Fruit fly (Drosophila melanogaster) whole organism, embryonic: ENCODE results near the gene CaMKI.

Experiments
- Antp ChIP-seq: fragments of 200-800 bp; sonication (Bioruptor generic); optimal IDR thresholded peaks from 3 replicates; lab custom pipeline; 2016; ENCODE audit warnings: missing biosample characterization, missing genetic modification characterization
- Atf6 ChIP-seq: fragments of 200-800 bp; sonication (Bioruptor generic); IDR thresholded peaks from 2 replicates; pipeline ENCODE4 v1.3.6; 2022; ENCODE audit warnings: missing biosample characterization, missing genetic modification characterization
- Awh ChIP-seq: fragments of 200-800 bp; sonication (Bioruptor generic); IDR thresholded peaks from 2 replicates; pipeline ENCODE4, ENCODE4 v1.3.6; 2022; ENCODE audit warnings: missing biosample characterization, missing genetic modification characterization
- Bteb2 ChIP-seq: fragments of 200-800 bp; sonication (Bioruptor generic); optimal IDR thresholded peaks from 2 replicates; lab custom pipeline; 2016; ENCODE audit warnings: missing biosample characterization, missing genetic modification characterization
- CG12236 ChIP-seq: fragments of 200-800 bp; sonication (Bioruptor generic); optimal IDR thresholded peaks from 2 replicates; lab custom pipeline; 2016; ENCODE audit warnings: missing biosample characterization, missing genetic modification characterization
- CG13894 ChIP-seq: fragments of 200-800 bp; sonication (Bioruptor generic); optimal IDR thresholded peaks from 3 replicates; lab custom pipeline; 2018; ENCODE audit warnings: missing biosample characterization, mild to moderate bottlenecking, missing genetic modification characterization, moderate library complexity
- CG14014 ChIP-seq: fragments of 200-800 bp; sonication (Bioruptor generic); IDR thresholded peaks from 2 replicates; pipeline ENCODE4 v1.3.6; 2022; ENCODE audit warnings: missing biosample characterization, missing genetic modification characterization
- CG14860 ChIP-seq: fragments of 200-800 bp; sonication (Bioruptor generic); IDR thresholded peaks from 3 replicates; pipeline ENCODE4 v1.3.6; 2022; ENCODE audit warnings: missing biosample characterization, missing genetic modification characterization; ENCODE audit not compliant: partially characterized antibody
- CG16815 ChIP-seq: fragments of 200-800 bp; sonication (Bioruptor generic); optimal IDR thresholded peaks from 3 replicates; lab custom pipeline; 2017; ENCODE audit warnings: missing biosample characterization, mild to moderate bottlenecking, missing genetic modification characterization
- CG17385 ChIP-seq: fragments of 200-800 bp; sonication (Bioruptor generic); optimal IDR thresholded peaks from 3 replicates; lab custom pipeline; 2018; ENCODE audit warnings: missing biosample characterization, mild to moderate bottlenecking, missing genetic modification characterization
- CG17802 ChIP-seq: fragments of 200-800 bp; sonication (Bioruptor generic); optimal IDR thresholded peaks from 2 replicates; lab custom pipeline; 2018; ENCODE audit warnings: missing biosample characterization, mild to moderate bottlenecking, missing genetic modification characterization, moderate library complexity
- CG18599 ChIP-seq: fragments of 200-800 bp; sonication (Bioruptor generic); optimal IDR thresholded peaks from 3 replicates; lab custom pipeline; 2017; ENCODE audit warnings: missing biosample characterization, missing genetic modification characterization, mild to moderate bottlenecking, moderate library complexity, missing genetic modification reagents
- CG30403 ChIP-seq: fragments of 200-800 bp; sonication (Bioruptor generic); optimal IDR thresholded peaks from 3 replicates; lab custom pipeline; 2016; ENCODE audit warnings: missing biosample characterization, missing genetic modification characterization
- CG31441 ChIP-seq: fragments of 200-800 bp; sonication (Bioruptor generic); IDR thresholded peaks from 2 replicates; pipeline ENCODE4 v1.3.6; 2022; ENCODE audit warnings: missing biosample characterization, missing genetic modification characterization
- CG34224 ChIP-seq: fragments of 200-800 bp; sonication (Bioruptor generic); IDR thresholded peaks from 3 replicates; pipeline ENCODE4 v1.3.6; 2022; ENCODE audit warnings: missing biosample characterization, missing genetic modification characterization; ENCODE audit not compliant: partially characterized antibody
- CG4282 ChIP-seq: fragments of 200-800 bp; sonication (Bioruptor generic); optimal IDR thresholded peaks from 2 replicates; lab custom pipeline; 2016; ENCODE audit warnings: missing biosample characterization, missing genetic modification characterization
- CG8281 ChIP-seq: fragments of 200-800 bp; sonication (Bioruptor generic); optimal IDR thresholded peaks from 2 replicates; lab custom pipeline; 2018; ENCODE audit warnings: missing biosample characterization, mild to moderate bottlenecking, missing genetic modification characterization, moderate library complexity
- CG8765 ChIP-seq: fragments of 200-800 bp; sonication (Bioruptor generic); IDR thresholded peaks from 2 replicates; pipeline ENCODE4 v1.3.6; 2022; ENCODE audit warnings: missing biosample characterization, missing genetic modification characterization
- CG9817 ChIP-seq: fragments of 200-800 bp; sonication (Bioruptor generic); optimal IDR thresholded peaks from 2 replicates; lab custom pipeline; 2018; ENCODE audit warnings: missing biosample characterization, mild to moderate bottlenecking, missing genetic modification characterization, moderate library complexity
- CkIIα-i1 ChIP-seq: fragments of 200-800 bp; sonication (Bioruptor generic); IDR thresholded peaks from 2 replicates; pipeline ENCODE4 v1.3.6; 2022; ENCODE audit warnings: missing biosample characterization, missing genetic modification characterization
- CoRest ChIP-seq: fragments of 200-800 bp; sonication (Bioruptor generic); optimal IDR thresholded peaks from 3 replicates; lab custom pipeline; 2018; ENCODE audit warnings: missing biosample characterization, mild to moderate bottlenecking, missing genetic modification characterization, moderate library complexity
- Deaf1 ChIP-seq: fragments of 200-800 bp; optimal IDR thresholded peaks from 3 replicates; lab custom pipeline; 2019; ENCODE audit warnings: missing biosample characterization, mild to moderate bottlenecking, missing genetic modification characterization, moderate library complexity
- Dll ChIP-seq: fragments of 200-800 bp; sonication (Bioruptor generic); IDR thresholded peaks from 4 replicates; pipeline ENCODE4 v1.3.6; 2022; ENCODE audit warnings: missing biosample characterization, missing genetic modification characterization; ENCODE audit not compliant: partially characterized antibody
- Doc3 ChIP-seq: fragments of 200-800 bp; sonication (Bioruptor generic); IDR thresholded peaks from 3 replicates; pipeline ENCODE4 v1.3.6; 2022; ENCODE audit warnings: missing biosample characterization, missing genetic modification characterization; ENCODE audit not compliant: partially characterized antibody
- Eip74EF ChIP-seq, 2 experiments: fragments of 200-800 bp in 1 of 2; fragments of >200 bp in 1 of 2; sonication (Bioruptor generic) in 1 of 2; optimal IDR thresholded peaks; 2 replicates each; lab custom pipeline; 2017 to 2019; ENCODE audit warnings: missing biosample characterization in 2 of 2, missing genetic modification characterization in 2 of 2, mild to moderate bottlenecking in 1 of 2, moderate library complexity in 1 of 2
- Elba2 ChIP-seq: fragments of 200-800 bp; sonication (Bioruptor generic); optimal IDR thresholded peaks from 3 replicates; lab custom pipeline; 2016; ENCODE audit warnings: missing biosample characterization, missing genetic modification characterization
- Ets65A ChIP-seq: fragments of 200-800 bp; sonication (Bioruptor generic); peaks from one replicate; lab custom pipeline; 2016; ENCODE audit warnings: missing biosample characterization, missing genetic modification characterization
- Fer3 ChIP-seq: fragments of 200-800 bp; sonication (Bioruptor generic); optimal IDR thresholded peaks from 2 replicates; lab custom pipeline; 2018; ENCODE audit warnings: missing biosample characterization, mild to moderate bottlenecking, missing genetic modification characterization, moderate library complexity
- Gug ChIP-seq: fragments of 200-800 bp; sonication (Bioruptor generic); IDR thresholded peaks from 4 replicates; pipeline ENCODE4 v1.3.6; 2022; ENCODE audit warnings: missing biosample characterization, missing genetic modification characterization
- bbx ChIP-seq: fragments of 200-800 bp; sonication (Bioruptor generic); IDR thresholded peaks from 2 replicates; pipeline ENCODE4 v1.3.6; 2022; ENCODE audit warnings: missing biosample characterization, missing genetic modification characterization; ENCODE audit not compliant: partially characterized antibody
- chn ChIP-seq: fragments of 200-800 bp; sonication (Bioruptor generic); optimal IDR thresholded peaks from 2 replicates; lab custom pipeline; 2016; ENCODE audit warnings: missing biosample characterization, missing genetic modification characterization
- cwo ChIP-seq: fragments of 200-800 bp; sonication (Bioruptor generic); optimal IDR thresholded peaks from 3 replicates; lab custom pipeline; 2017; ENCODE audit warnings: missing biosample characterization, missing genetic modification characterization, mild to moderate bottlenecking, moderate library complexity, missing genetic modification reagents
- dpn ChIP-seq, 2 experiments: fragments of 200-800 bp; sonication (Bioruptor generic); optimal IDR thresholded peaks; 3 replicates each; lab custom pipeline; 2016; ENCODE audit warnings: missing biosample characterization in 2 of 2, missing genetic modification characterization in 2 of 2
- eve ChIP-seq, 2 experiments: fragments of >200 bp; optimal IDR thresholded peaks; 2 replicates each; lab custom pipeline; 2017; ENCODE audit warnings: missing biosample characterization in 2 of 2, missing genetic modification characterization in 2 of 2
- grau ChIP-seq: fragments of 200-800 bp; optimal IDR thresholded peaks from 3 replicates; lab custom pipeline; 2019; ENCODE audit warnings: missing biosample characterization, mild to moderate bottlenecking, missing genetic modification characterization, moderate library complexity
- gro ChIP-seq: fragments of 200-800 bp; sonication (Bioruptor generic); optimal IDR thresholded peaks from 2 replicates; lab custom pipeline; 2016; ENCODE audit warnings: missing biosample characterization, missing genetic modification characterization
- insv ChIP-seq, 2 experiments: fragments of 200-800 bp; sonication (Bioruptor generic); optimal IDR thresholded peaks; 3 replicates each; lab custom pipeline; 2016 to 2018; ENCODE audit warnings: missing biosample characterization in 2 of 2, missing genetic modification characterization in 2 of 2
- jumu ChIP-seq: fragments of 200-800 bp; sonication (Bioruptor generic); optimal IDR thresholded peaks from 3 replicates; lab custom pipeline; 2016; ENCODE audit warnings: missing biosample characterization, missing genetic modification characterization
- klu ChIP-seq: fragments of 200-800 bp; sonication (Bioruptor generic); IDR thresholded peaks from 2 replicates; pipeline ENCODE4 v1.3.6; 2022; ENCODE audit warnings: missing biosample characterization, missing genetic modification characterization
- lola ChIP-seq, 3 experiments: fragments of >200 bp in 2 of 3; fragments of 200-800 bp in 1 of 3; sonication (Bioruptor generic) in 1 of 3; optimal IDR thresholded peaks; 2 replicates each; lab custom pipeline; 2017 to 2019; ENCODE audit warnings: missing biosample characterization in 3 of 3, missing genetic modification characterization in 3 of 3, mild to moderate bottlenecking in 1 of 3, moderate library complexity in 1 of 3
- onecut ChIP-seq: fragments of 200-800 bp; sonication (Bioruptor generic); IDR thresholded peaks from 2 replicates; pipeline ENCODE4 v1.3.6; 2022; ENCODE audit warnings: missing biosample characterization, missing genetic modification characterization
- peb ChIP-seq: fragments of 200-800 bp; sonication (Bioruptor generic); IDR thresholded peaks from 2 replicates; pipeline ENCODE4 v1.3.6; 2022; ENCODE audit warnings: missing biosample characterization, missing genetic modification characterization
- pum ChIP-seq: fragments of 200-800 bp; sonication (Bioruptor generic); optimal IDR thresholded peaks from 2 replicates; lab custom pipeline; 2016; ENCODE audit warnings: missing biosample characterization, missing genetic modification characterization
- seq ChIP-seq: fragments of 200-800 bp; sonication (Bioruptor generic); IDR thresholded peaks from 2 replicates; pipeline ENCODE4 v1.3.6; 2022; ENCODE audit warnings: missing biosample characterization, missing genetic modification characterization
- so ChIP-seq: fragments of 200-800 bp; sonication (Bioruptor generic); IDR thresholded peaks from 3 replicates; pipeline ENCODE4 v1.3.6; 2022; ENCODE audit warnings: missing biosample characterization, missing genetic modification characterization
- stc ChIP-seq: fragments of 200-800 bp; sonication (Bioruptor generic); IDR thresholded peaks from 2 replicates; pipeline ENCODE4 v1.3.6; 2022; ENCODE audit warnings: missing biosample characterization, missing genetic modification characterization
- tna ChIP-seq: fragments of 200-800 bp; sonication (Bioruptor generic); IDR thresholded peaks from 2 replicates; pipeline ENCODE4 v1.3.6; 2022; ENCODE audit warnings: missing biosample characterization, missing genetic modification characterization; ENCODE audit not compliant: partially characterized antibody

Gene CaMKI

dm6 chr4:488828-489560 lies 43.7 kb downstream of the CaMKI start, which contains the start of gene Asator (continued):
- TF ChIP-seq Antp (GFP tag; lab: Kevin White, UChicago) (peak; percentile 86), CG12236 (GFP tag; lab: Kevin White, UChicago) (peak; percentile 56), onecut (no peak), gro (GFP tag; lab: Kevin White, UChicago) (peak; percentile 39), Fer3 (tag; lab: Kevin White, UChicago) (peak; percentile 61)

- TF ChIP-seq lola (GFP tag; optimal IDR thresholded peaks at IDR 0.05; lab: Kevin White, UChicago) = no peak
- TF ChIP-seq peb = no peak
- TF ChIP-seq CG13894 (tag; lab: Kevin White, UChicago) = no peak
- peak; percentile 43 for TF ChIP-seq CoRest (tag; lab: Kevin White, UChicago)
- 0 out of 2 replicates have a peak, but pooled peaks have one; percentile 1 for TF ChIP-seq Atf6 (GFP tag; lab: Robert Waterston, UW)
- no peak for TF ChIP-seq CG30403 (GFP tag; lab: Kevin White, UChicago)
- TF ChIP-seq CkIIα-i1 (GFP tag; lab: Robert Waterston, UW) = no peak
- no peak for TF ChIP-seq CG14014 (GFP tag; lab: Robert Waterston, UW)
- no peak for TF ChIP-seq Awh (GFP tag; lab: Robert Waterston, UW)
- TF ChIP-seq grau (tag; lab: Kevin White, UChicago) = no peak
- TF ChIP-seq CG17802 (tag; lab: Kevin White, UChicago) = no peak
- TF ChIP-seq seq (GFP tag; lab: Robert Waterston, UW) = no peak; the same call in 1 of the 2 replicates
- TF ChIP-seq CG8765 (GFP tag; lab: Robert Waterston, UW) = no peak
- no peak for TF ChIP-seq jumu
- TF ChIP-seq Dll (GFP tag; lab: Robert Waterston, UW) = no peak
- no peak for TF ChIP-seq so (GFP tag; lab: Robert Waterston, UW)
- TF ChIP-seq CG17385 = no peak
- TF ChIP-seq tna (GFP tag; lab: Robert Waterston, UW) = no peak
- TF ChIP-seq onecut = peak; percentile 96
- peak in 1 of 2 experiments; percentile 13 for TF ChIP-seq Eip74EF (GFP tag; optimal IDR thresholded peaks at IDR 0.05; lab: Kevin White, UChicago)
- no peak for TF ChIP-seq Gug (GFP tag; lab: Robert Waterston, UW)
- 0 out of 2 replicates have a peak, but pooled peaks have one; percentile 31 for TF ChIP-seq stc (GFP tag; lab: Robert Waterston, UW)
- no peak for TF ChIP-seq klu (GFP tag; lab: Robert Waterston, UW)
- TF ChIP-seq Bteb2 = peak; percentile 43
- TF ChIP-seq bbx (GFP tag; lab: Robert Waterston, UW) = 0 out of 2 replicates have a peak, but pooled peaks have one; percentile 27
- no peak for TF ChIP-seq chn (GFP tag; lab: Kevin White, UChicago)
- TF ChIP-seq dpn (GFP tag; optimal IDR thresholded peaks at IDR 0.05; lab: Kevin White, UChicago) = no peak
- no peak for TF ChIP-seq CG14860 (GFP tag; lab: Robert Waterston, UW)
- no peak for TF ChIP-seq CG16815 (GFP tag; lab: Kevin White, UChicago)
- TF ChIP-seq Deaf1 (tag; lab: Kevin White, UChicago) = no peak
- TF ChIP-seq CG4282 (GFP tag; lab: Kevin White, UChicago) = no peak
- TF ChIP-seq Doc3 = no peak
- no peak for TF ChIP-seq Elba2 (GFP tag; lab: Kevin White, UChicago)
- no peak for TF ChIP-seq CG34224 (GFP tag; lab: Robert Waterston, UW)
- TF ChIP-seq pum (GFP tag; lab: Kevin White, UChicago) = no peak
- no peak for TF ChIP-seq cwo (GFP tag; lab: Kevin White, UChicago)
- no peak for TF ChIP-seq CG9817
- peak in 1 of 2 experiments; percentile 42 for TF ChIP-seq eve (GFP tag; optimal IDR thresholded peaks at IDR 0.05; lab: Kevin White, UChicago)
- TF ChIP-seq CG8281 (tag; lab: Kevin White, UChicago) = no peak
- TF ChIP-seq CG18599 = no peak
- TF ChIP-seq CG31441 = no peak; the same call in 1 of the 2 replicates
- TF ChIP-seq Ets65A (GFP tag; lab: Kevin White, UChicago) = no peak
- TF ChIP-seq insv (GFP tag; optimal IDR thresholded peaks at IDR 0.05; lab: Kevin White, UChicago) = no peak
Observed at dm6 chr4:489561-489881, 44.2 kb downstream of the CaMKI start.
